Fruit fly (Drosophila melanogaster): ENCODE measurements around the gene CG12301.
A peak's percentile ranks its signal among the peaks of the same experiment; 100 is the strongest.

The CG12301 gene

DNA sequence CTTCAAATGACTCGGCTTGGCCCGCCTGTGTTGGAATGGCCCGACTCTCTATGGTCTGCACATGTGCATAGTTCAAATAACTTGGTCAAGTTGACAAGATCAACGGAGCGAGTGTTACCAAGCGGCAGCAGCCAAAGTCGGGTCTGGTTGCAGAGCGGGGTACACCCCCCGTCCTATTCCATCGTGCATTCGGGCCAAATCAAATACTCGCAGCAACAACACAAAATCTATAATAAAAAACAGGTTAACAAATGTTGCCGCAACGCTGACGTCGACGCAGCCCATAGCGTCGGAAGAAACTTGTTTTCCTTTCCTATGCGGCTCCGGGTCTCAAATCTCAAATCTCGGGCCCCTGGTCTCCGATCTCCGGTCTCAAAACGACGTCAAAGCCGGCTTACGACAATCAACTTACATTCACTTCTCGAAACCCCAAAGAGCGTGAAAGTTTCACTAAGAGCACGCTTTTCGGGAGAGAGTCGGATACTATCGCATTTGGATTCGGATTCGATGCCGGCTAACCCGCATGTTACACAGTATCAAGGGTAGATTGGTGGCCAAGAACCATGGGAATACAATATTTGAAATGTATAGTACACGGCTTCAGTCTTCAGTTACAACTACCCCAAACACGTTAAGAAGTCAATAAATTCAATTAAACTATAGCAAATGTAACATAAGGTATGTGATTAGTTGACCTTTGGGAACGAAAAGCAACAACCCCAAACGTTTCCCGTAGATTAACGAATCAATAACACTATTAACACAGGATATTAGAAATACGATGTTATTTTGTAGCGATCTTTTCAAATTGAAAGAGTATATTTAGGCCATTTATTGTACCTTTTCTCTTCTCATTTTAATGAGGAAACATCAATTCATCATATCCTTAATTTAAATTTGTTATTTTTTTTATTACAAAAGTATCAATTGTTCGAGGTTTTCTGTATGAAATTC, 46.0 kb upstream of the CG12301 start:
- TF ChIP-seq Clk (GFP tag; optimal IDR thresholded peaks at IDR 0.05) (peak; percentile 13), kay (GFP tag; ENCODE audit: borderline replicate concordance) (no peak), CG7101 (tag; optimal IDR thresholded peaks at IDR 0.05) (peak; percentile 59), CG11617 (GFP tag; optimal IDR thresholded peaks at IDR 0.05) (peak; percentile 86), CG5204 (GFP tag; optimal IDR thresholded peaks at IDR 0.05) (peak; percentile 78), tj (GFP tag; optimal IDR thresholded peaks at IDR 0.05) (peak; percentile 56), ovo (GFP tag; optimal IDR thresholded peaks at IDR 0.05) (no peak), Crg-1 (GFP tag; optimal IDR thresholded peaks at IDR 0.05) (peak; percentile 61), CG14711 (tag; optimal IDR thresholded peaks at IDR 0.05) (no peak), CG7045 (GFP tag; optimal IDR thresholded peaks at IDR 0.05) (peak; percentile 60), Hr96 (GFP tag; optimal IDR thresholded peaks at IDR 0.05) (peak; percentile 64), cnc (optimal IDR thresholded peaks at IDR 0.05) (no peak), pad (GFP tag; optimal IDR thresholded peaks at IDR 0.05) (peak; percentile 40), CG33017 (tag; optimal IDR thresholded peaks at IDR 0.05) (peak; percentile 43), CG1620 (GFP tag; optimal IDR thresholded peaks at IDR 0.05) (peak; percentile 30), CG12768 (GFP tag; optimal IDR thresholded peaks at IDR 0.05) (peak; percentile 51), toe (GFP tag; optimal IDR thresholded peaks at IDR 0.05) (peak; percentile 79), Mnt (GFP tag; optimal IDR thresholded peaks at IDR 0.05) (peak; percentile 55), bab1 (GFP tag; optimal IDR thresholded peaks at IDR 0.05) (peak; percentile 28), cic (GFP tag; optimal IDR thresholded peaks at IDR 0.05) (no peak)

DNA sequence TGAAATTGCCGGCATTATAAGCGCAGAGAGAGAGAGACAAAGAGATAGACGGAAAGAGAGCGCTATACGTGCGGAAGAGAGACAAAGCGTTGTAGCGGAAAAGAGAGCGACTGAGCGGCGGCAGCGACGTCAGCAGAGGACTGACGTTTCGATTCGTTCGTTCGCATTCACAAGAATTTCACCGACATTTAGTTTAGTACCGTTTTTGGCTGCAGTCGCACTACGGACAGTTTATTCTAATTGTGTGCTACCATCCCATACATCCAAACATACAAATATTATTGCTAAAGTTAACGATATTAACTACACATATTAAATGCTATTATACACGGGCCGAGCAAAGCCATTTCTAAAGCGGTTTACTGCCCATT, 45.4 kb upstream of the CG12301 start, which contains the start of gene CrebA:
Gene CrebA (plus strand): TSS at position 168 of the 371 bp plus-strand sequence.
- no peak for TF ChIP-seq CG33017 (tag; optimal IDR thresholded peaks at IDR 0.05)
- TF ChIP-seq kay (GFP tag; ENCODE audit: borderline replicate concordance) = peak; percentile 21

DNA sequence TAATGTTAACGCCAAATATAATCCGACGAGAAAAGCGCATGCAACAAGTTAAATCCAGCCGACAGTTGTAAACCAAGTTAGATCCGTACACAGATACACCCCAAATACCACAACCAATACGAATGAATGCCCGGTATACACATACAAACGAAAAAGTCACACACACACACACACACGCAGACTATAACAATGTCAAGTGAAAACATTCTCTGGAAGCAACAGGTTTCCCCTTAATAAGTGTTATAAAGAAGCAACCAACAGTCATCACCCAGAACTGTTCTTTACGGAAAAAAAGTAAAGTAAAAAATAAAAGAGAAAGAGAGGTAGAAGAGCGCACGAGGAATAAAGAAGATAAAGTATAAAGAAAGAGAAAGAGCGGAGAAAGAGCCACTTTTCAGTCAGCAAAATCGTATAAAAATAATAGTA, 44.8 kb upstream of the CG12301 start:
- TF ChIP-seq pad (GFP tag; optimal IDR thresholded peaks at IDR 0.05) = peak; percentile 92
- no peak for TF ChIP-seq bab1 (GFP tag; optimal IDR thresholded peaks at IDR 0.05)

DNA sequence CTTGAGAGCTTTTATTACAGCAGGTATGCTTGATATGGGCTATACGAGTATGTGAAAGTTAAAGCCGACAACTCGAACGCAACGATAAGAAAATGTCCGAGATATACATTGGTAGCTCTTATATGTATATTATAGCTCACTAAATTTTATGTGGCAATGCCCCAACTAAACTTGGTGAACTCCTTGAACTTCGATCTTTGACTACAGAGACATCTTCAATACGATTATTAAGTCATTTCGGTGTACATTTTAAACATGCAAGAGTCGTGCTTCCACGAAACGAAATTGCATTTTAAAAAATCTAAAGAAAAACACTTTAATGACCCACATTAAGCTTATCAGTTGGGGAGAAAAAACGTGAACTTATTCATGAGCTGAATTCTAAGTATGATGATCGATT, 44.0 kb upstream of the CG12301 start:
- no peak for TF ChIP-seq bab1 (GFP tag; optimal IDR thresholded peaks at IDR 0.05)
- TF ChIP-seq kay (GFP tag; ENCODE audit: borderline replicate concordance) = peak; percentile 38

DNA sequence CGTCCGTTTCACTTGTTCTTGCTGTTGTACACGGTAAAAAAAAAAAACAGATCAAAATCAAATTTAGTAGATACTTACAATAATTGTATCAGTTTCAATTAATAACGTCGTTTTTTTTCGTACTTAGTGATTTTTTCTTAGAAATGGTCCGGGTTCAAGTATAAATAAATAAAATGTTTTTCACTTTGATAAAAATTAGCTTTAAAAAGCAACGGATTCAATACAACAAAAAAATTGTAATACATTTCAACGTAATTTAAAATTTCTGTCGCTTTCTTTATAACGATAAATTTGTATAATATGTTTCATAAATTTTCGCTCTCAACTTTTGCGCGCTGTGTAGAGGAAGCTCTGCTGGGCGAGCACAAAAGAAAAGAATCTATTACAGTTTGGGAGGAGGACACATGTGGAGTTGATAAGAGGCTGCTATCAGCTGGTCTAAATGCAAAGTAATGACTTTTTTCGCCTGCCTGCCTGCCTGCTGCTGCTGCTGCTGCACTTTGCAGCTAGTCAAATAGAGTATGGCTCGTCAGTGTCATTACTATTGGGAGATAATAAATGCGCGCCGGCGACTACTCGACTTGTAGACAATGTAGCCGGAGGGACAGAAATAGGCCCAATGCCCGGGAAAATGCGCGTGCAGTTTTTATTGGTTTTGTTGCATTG, 42.6 kb upstream of the CG12301 start:
- TF ChIP-seq CG7045 (GFP tag; optimal IDR thresholded peaks at IDR 0.05) (peak; percentile 28), CG14711 (tag; optimal IDR thresholded peaks at IDR 0.05) (peak; percentile 65), bab1 (GFP tag; optimal IDR thresholded peaks at IDR 0.05) (no peak), Mnt (GFP tag; optimal IDR thresholded peaks at IDR 0.05) (peak; percentile 57), CG33017 (tag; optimal IDR thresholded peaks at IDR 0.05) (peak; percentile 43), Clk (GFP tag; optimal IDR thresholded peaks at IDR 0.05) (no peak), ovo (GFP tag; optimal IDR thresholded peaks at IDR 0.05) (no peak), cic (GFP tag; optimal IDR thresholded peaks at IDR 0.05) (peak; percentile 58), CG7101 (tag; optimal IDR thresholded peaks at IDR 0.05) (peak; percentile 49), CG5204 (GFP tag; optimal IDR thresholded peaks at IDR 0.05) (peak; percentile 63), CG1620 (GFP tag; optimal IDR thresholded peaks at IDR 0.05) (no peak), cnc (optimal IDR thresholded peaks at IDR 0.05) (no peak), Crg-1 (GFP tag; optimal IDR thresholded peaks at IDR 0.05) (peak; percentile 13), pad (GFP tag; optimal IDR thresholded peaks at IDR 0.05) (peak; percentile 48), CG11617 (GFP tag; optimal IDR thresholded peaks at IDR 0.05) (peak; percentile 74), Hr96 (GFP tag; optimal IDR thresholded peaks at IDR 0.05) (peak; percentile 41), kay (GFP tag; ENCODE audit: borderline replicate concordance) (no peak), CG12768 (GFP tag; optimal IDR thresholded peaks at IDR 0.05) (peak; percentile 6), toe (GFP tag; optimal IDR thresholded peaks at IDR 0.05) (peak; percentile 50), tj (GFP tag; optimal IDR thresholded peaks at IDR 0.05) (peak; percentile 77)

DNA sequence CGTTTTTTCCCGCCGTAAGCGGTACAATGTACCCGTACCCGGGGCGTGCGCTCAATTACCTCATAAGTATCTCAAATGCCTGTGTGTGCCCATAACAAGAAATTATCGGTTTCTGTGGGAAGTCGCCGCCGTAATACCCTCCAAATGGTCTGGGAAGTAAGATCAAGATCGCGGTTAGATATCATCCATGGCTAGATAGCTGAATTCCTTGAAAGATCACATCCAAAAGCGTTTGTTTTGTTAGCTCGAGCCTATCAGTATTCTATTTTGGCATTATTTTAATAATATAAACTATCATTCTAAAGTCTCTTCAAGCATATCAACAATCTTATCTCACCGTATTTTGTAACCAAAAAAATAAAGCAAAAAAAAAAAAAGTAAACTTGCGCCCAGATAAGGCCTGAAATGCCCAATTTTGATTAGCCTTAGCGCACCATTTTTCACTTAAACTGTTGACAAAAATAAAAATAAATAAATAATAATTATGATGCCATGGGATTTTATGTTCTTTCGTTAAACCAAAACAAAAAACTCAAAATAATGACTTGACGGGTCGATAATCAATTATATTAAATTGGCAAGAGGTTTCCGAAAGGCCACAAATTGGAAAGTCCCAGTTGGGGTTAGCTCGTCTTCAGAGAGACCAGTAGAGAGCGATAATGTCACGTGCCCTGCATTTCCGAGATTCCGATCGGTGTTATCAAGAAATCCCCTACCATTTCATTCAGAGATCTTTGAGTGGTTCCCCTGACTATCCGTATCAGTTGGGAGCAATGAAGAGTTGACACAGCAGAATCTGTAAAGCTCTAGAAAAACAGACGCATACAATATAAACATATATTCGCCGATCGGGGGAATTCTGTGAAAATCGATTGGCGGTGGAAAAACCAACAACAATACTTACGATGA, 41.8 kb upstream of the CG12301 start:
- TF ChIP-seq CG7045 (GFP tag; optimal IDR thresholded peaks at IDR 0.05) (no peak), kay (GFP tag; ENCODE audit: borderline replicate concordance) (peak; percentile 60), bab1 (GFP tag; optimal IDR thresholded peaks at IDR 0.05) (no peak), cic (GFP tag; optimal IDR thresholded peaks at IDR 0.05) (peak; percentile 63)

Measured in whole organism, adult.